Worm (Caenorhabditis elegans) whole organism, L3 larva: Measurements from ENCODE around the gene R02F11.11.

Source experiments
- ZK546.5 ChIP-seq: sonication (generic microtip); optimal IDR thresholded peaks from 2 replicates; lab custom pipeline; 2017; ENCODE audit warnings: missing biosample characterization, missing genetic modification characterization
- fkh-2 ChIP-seq: fragments of 150-350 bp; optimal IDR thresholded peaks from 2 replicates; lab custom pipeline; 2014; ENCODE audit warnings: missing biosample characterization, missing genetic modification reagents, missing genetic modification characterization
- fos-1 ChIP-seq: fragments of 150-350 bp; optimal IDR thresholded peaks from 2 replicates; lab custom pipeline; 2014; ENCODE audit warnings: missing biosample characterization, missing genetic modification characterization
- jun-1 ChIP-seq: fragments of 150-350 bp; optimal IDR thresholded peaks from 2 replicates; lab custom pipeline; 2014; ENCODE audit warnings: missing biosample characterization, missing genetic modification reagents, missing genetic modification characterization
- lin-15B ChIP-seq: fragments of 150-350 bp; optimal IDR thresholded peaks from 2 replicates; lab custom pipeline; 2014; ENCODE audit warnings: missing biosample characterization, missing genetic modification characterization
- lin-39 ChIP-seq: fragments of 150-350 bp; optimal IDR thresholded peaks from 2 replicates; lab custom pipeline; 2018; ENCODE audit warnings: missing biosample characterization, missing genetic modification reagents, missing genetic modification characterization
- mdl-1 ChIP-seq: fragments of 150-350 bp; optimal IDR thresholded peaks from 2 replicates; lab custom pipeline; 2014; ENCODE audit warnings: missing biosample characterization, missing genetic modification characterization
- nhr-28 ChIP-seq: fragments of 150-350 bp; optimal IDR thresholded peaks from 2 replicates; lab custom pipeline; 2014; ENCODE audit warnings: missing biosample characterization, missing genetic modification characterization
- pha-4 ChIP-seq: fragments of 150-350 bp; optimal IDR thresholded peaks from 2 replicates; lab custom pipeline; 2014; ENCODE audit warnings: missing biosample characterization, missing genetic modification reagents, missing genetic modification characterization
- pqm-1 ChIP-seq: fragments of 150-350 bp; optimal IDR thresholded peaks from 2 replicates; lab custom pipeline; 2017; ENCODE audit warnings: missing biosample characterization, missing genetic modification characterization, inconsistent platforms
- snpc-4 ChIP-seq: fragments of 150-350 bp; optimal IDR thresholded peaks from 2 replicates; lab custom pipeline; 2014; ENCODE audit warnings: missing biosample characterization, missing genetic modification characterization
- zag-1 ChIP-seq: fragments of 150-350 bp; optimal IDR thresholded peaks from 2 replicates; lab custom pipeline; 2014; ENCODE audit warnings: missing biosample characterization, missing genetic modification characterization

DNA sequence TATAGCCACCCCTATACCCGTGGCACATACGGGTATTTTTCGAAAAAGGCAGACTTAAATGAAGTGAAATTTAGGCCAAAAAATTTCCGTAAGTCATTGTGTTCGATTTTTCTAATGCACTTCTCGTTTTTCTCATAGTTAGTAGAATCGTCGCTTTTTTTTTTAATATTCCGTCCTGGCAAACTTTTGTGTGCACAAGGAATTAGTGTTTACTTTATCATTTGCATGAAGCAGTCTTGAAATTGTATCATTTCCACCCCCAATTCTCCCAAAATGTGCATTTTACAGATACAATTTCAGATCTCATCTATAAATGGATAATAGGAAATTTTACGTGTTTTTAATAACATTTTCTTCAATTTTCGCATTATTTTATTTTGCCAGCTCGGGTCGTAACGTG lies 41.4 kb upstream of the R02F11.11 start, which contains the start of gene C18G1.6:
- TF ChIP-seq jun-1 (tag; lab: Kevin White, UChicago) (no peak), nhr-28 (tag; lab: Kevin White, UChicago) (no peak), lin-15B (tag; lab: Kevin White, UChicago) (no peak), zag-1 (tag; lab: Kevin White, UChicago) (no peak), fos-1 (tag; lab: Kevin White, UChicago) (no peak), fkh-2 (tag; lab: Kevin White, UChicago) (no peak), mdl-1 (tag; lab: Kevin White, UChicago) (no peak), pha-4 (tag; lab: Kevin White, UChicago) (no peak), ZK546.5 (tag; lab: Kevin White, UChicago) (no peak), snpc-4 (tag; lab: Kevin White, UChicago) (no peak), lin-39 (tag; lab: Kevin White, UChicago) (no peak), pqm-1 (tag; lab: Kevin White, UChicago) (no peak)
